Worm (Caenorhabditis elegans): ENCODE results near the gene T03F7.6.

ce11 chrV:11336877-11337276, 42.4 kb downstream of the T03F7.6 start:
- no peak for TF ChIP-seq ceh-14 (tag; optimal IDR thresholded peaks at IDR 0.05)
- TF ChIP-seq syd-9 (tag; optimal IDR thresholded peaks at IDR 0.05), result no peak

Data from whole organism, late embryonic.